Fruit fly (Drosophila melanogaster): ENCODE results near the gene CG13297.

DNA sequence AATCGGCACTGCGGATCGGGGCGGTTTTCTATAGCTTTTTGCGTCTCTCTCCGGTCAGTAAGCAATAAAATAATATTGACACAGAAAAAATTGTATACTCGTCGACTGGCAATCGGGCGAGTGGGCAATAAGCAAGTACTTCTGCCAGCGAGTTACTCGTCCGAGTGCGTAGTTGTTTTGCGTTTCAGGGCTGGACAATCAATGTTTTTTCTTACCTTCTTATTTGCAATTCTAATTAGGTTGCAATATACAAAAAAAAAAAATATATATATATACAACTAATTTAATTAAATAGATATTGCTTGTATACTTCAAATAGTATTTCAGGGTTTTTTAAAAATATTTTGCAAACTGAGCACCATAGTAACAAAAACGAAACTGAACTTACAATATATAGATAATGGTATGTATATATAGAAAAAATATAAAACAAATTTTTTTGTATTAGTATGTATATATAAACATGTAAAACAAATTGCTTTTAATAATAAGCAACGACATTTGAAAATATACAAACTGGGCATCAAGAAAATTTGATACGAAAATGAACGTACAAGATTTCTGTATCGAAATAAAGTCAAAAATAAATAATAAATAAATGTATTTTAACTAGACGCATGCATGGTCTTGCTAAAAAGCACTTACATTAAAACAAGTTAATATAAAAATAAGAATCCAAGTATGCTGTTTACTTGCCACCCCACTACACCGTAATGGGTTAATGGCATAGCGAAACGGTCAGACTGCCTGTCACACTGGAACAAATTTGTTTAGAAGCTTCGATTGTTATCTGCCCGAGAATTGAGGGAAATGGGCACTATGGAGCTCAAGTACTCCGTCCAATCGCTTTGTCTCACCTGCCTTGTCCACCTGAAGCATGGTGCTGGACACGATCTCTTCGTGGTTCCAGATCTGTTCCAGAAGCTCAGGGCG, 32.1 kb upstream of the CG13297 start, which contains the start of the genes D19A and CG7386:
- no peak for TF ChIP-seq CG8478 (optimal IDR thresholded peaks at IDR 0.05)
- no peak for TF ChIP-seq CTCF (optimal IDR thresholded peaks at IDR 0.05)

All from S2 (cell line).